Worm (Caenorhabditis elegans): ENCODE results near the gene bkip-1.

The bkip-1 gene

ce11 chrII:14100963-14101362 is at the start of gene bkip-1:
bkip-1 (plus strand) TSS chrII:14101263.
- TF ChIP-seq ztf-29 (GFP tag; IDR thresholded peaks at IDR 0.05), result no peak
- no peak for TF ChIP-seq klf-2 (GFP tag; conservative IDR thresholded peaks at IDR 0.05)
- TF ChIP-seq med-1 (GFP tag; optimal IDR thresholded peaks at IDR 0.05; ENCODE audit: insufficient read depth), result no peak
- TF ChIP-seq ztf-23 (GFP tag; IDR thresholded peaks at IDR 0.05), result no peak
- no peak for TF ChIP-seq T22C8.4 (GFP tag; IDR thresholded peaks at IDR 0.05)
- no peak for TF ChIP-seq ref-1 (GFP tag; conservative IDR thresholded peaks at IDR 0.05)
- TF ChIP-seq flt-1 (GFP tag; IDR thresholded peaks at IDR 0.05), result no peak
- no peak for TF ChIP-seq cog-1 (tag; optimal IDR thresholded peaks at IDR 0.05)
- TF ChIP-seq tab-1 (GFP tag; IDR thresholded peaks at IDR 0.05), result no peak

ce11 chrII:14051474-14051934 is 49.6 kb upstream of the bkip-1 start:
- TF ChIP-seq klf-2 (GFP tag; conservative IDR thresholded peaks at IDR 0.05) (no peak), cog-1 (tag; optimal IDR thresholded peaks at IDR 0.05) (no peak), ztf-29 (GFP tag; IDR thresholded peaks at IDR 0.05) (no peak), T22C8.4 (GFP tag; IDR thresholded peaks at IDR 0.05) (no peak), tab-1 (GFP tag; IDR thresholded peaks at IDR 0.05) (no peak), ref-1 (GFP tag; conservative IDR thresholded peaks at IDR 0.05) (no peak), ztf-23 (GFP tag; IDR thresholded peaks at IDR 0.05) (no peak), med-1 (GFP tag; optimal IDR thresholded peaks at IDR 0.05; ENCODE audit: insufficient read depth) (no peak), flt-1 (GFP tag; IDR thresholded peaks at IDR 0.05) (no peak)

- TF ChIP-seq klf-2 (GFP tag; conservative IDR thresholded peaks at IDR 0.05) (no peak), cog-1 (tag; optimal IDR thresholded peaks at IDR 0.05) (no peak), med-1 (GFP tag; optimal IDR thresholded peaks at IDR 0.05; ENCODE audit: insufficient read depth) (no peak), T22C8.4 (GFP tag; IDR thresholded peaks at IDR 0.05) (no peak), flt-1 (GFP tag; IDR thresholded peaks at IDR 0.05) (no peak), ztf-29 (GFP tag; IDR thresholded peaks at IDR 0.05) (no peak), ztf-23 (GFP tag; IDR thresholded peaks at IDR 0.05) (no peak), tab-1 (GFP tag; IDR thresholded peaks at IDR 0.05) (no peak), ref-1 (GFP tag; conservative IDR thresholded peaks at IDR 0.05) (no peak)
These were observed 48.9 kb upstream of the bkip-1 start, which contains the start of gene daf-5 for ce11 chrII:14052204-14052603. daf-5 (minus strand) TSS chrII:14052304.

- no peak for TF ChIP-seq klf-2 (GFP tag; conservative IDR thresholded peaks at IDR 0.05)
- no peak for TF ChIP-seq cog-1 (tag; optimal IDR thresholded peaks at IDR 0.05)
- no peak for TF ChIP-seq med-1 (GFP tag; optimal IDR thresholded peaks at IDR 0.05; ENCODE audit: insufficient read depth)
- TF ChIP-seq ztf-29 (GFP tag; IDR thresholded peaks at IDR 0.05), result no peak
- TF ChIP-seq ztf-23 (GFP tag; IDR thresholded peaks at IDR 0.05), result no peak
- TF ChIP-seq tab-1 (GFP tag; IDR thresholded peaks at IDR 0.05), result no peak
- TF ChIP-seq T22C8.4 (GFP tag; IDR thresholded peaks at IDR 0.05), result no peak
- TF ChIP-seq ref-1 (GFP tag; conservative IDR thresholded peaks at IDR 0.05), result no peak
- TF ChIP-seq flt-1 (GFP tag; IDR thresholded peaks at IDR 0.05), result no peak
These were observed 47.9 kb upstream of the bkip-1 start for ce11 chrII:14053141-14053540.

- TF ChIP-seq ztf-29 (GFP tag; IDR thresholded peaks at IDR 0.05) (no peak), T22C8.4 (GFP tag; IDR thresholded peaks at IDR 0.05) (no peak), klf-2 (GFP tag; conservative IDR thresholded peaks at IDR 0.05) (no peak), med-1 (GFP tag; optimal IDR thresholded peaks at IDR 0.05; ENCODE audit: insufficient read depth) (no peak), ref-1 (GFP tag; conservative IDR thresholded peaks at IDR 0.05) (no peak), ztf-23 (GFP tag; IDR thresholded peaks at IDR 0.05) (no peak)
These were observed 45.3 kb upstream of the bkip-1 start for ce11 chrII:14055717-14056116.

- TF ChIP-seq T22C8.4 (GFP tag; IDR thresholded peaks at IDR 0.05), result no peak
- peak; percentile 61; the same call in 1 of the 2 replicates for TF ChIP-seq klf-2 (GFP tag; conservative IDR thresholded peaks at IDR 0.05)
- no peak for TF ChIP-seq ztf-29 (GFP tag; IDR thresholded peaks at IDR 0.05)
- TF ChIP-seq ref-1 (GFP tag; conservative IDR thresholded peaks at IDR 0.05), result no peak
- peak; percentile 71 for TF ChIP-seq tab-1 (GFP tag; IDR thresholded peaks at IDR 0.05)
- TF ChIP-seq cog-1 (tag; optimal IDR thresholded peaks at IDR 0.05), result peak; percentile 78
- peak; percentile 53 for TF ChIP-seq med-1 (GFP tag; optimal IDR thresholded peaks at IDR 0.05; ENCODE audit: insufficient read depth)
- TF ChIP-seq ztf-23 (GFP tag; IDR thresholded peaks at IDR 0.05), result 0 out of 2 replicates have a peak, but pooled peaks have one; percentile 10
- TF ChIP-seq flt-1 (GFP tag; IDR thresholded peaks at IDR 0.05), result peak; percentile 82
These were observed 41.3 kb upstream of the bkip-1 start, which contains the start of gene rpb-11 for ce11 chrII:14059767-14060166. rpb-11 (plus strand) TSS chrII:14060085.

- no peak for TF ChIP-seq ztf-29 (GFP tag; IDR thresholded peaks at IDR 0.05)
These were observed 40.6 kb upstream of the bkip-1 start, which contains the start of gene W01G7.4 for ce11 chrII:14060439-14060838. W01G7.4 (plus strand) TSS chrII:14060739.

ce11 chrII:14060885-14061284 is 40.2 kb upstream of the bkip-1 start:
- TF ChIP-seq klf-2 (GFP tag; conservative IDR thresholded peaks at IDR 0.05), result no peak
- TF ChIP-seq ztf-23 (GFP tag; IDR thresholded peaks at IDR 0.05), result no peak
- no peak for TF ChIP-seq cog-1 (tag; optimal IDR thresholded peaks at IDR 0.05)
- no peak for TF ChIP-seq T22C8.4 (GFP tag; IDR thresholded peaks at IDR 0.05)
- no peak for TF ChIP-seq ref-1 (GFP tag; conservative IDR thresholded peaks at IDR 0.05)
- TF ChIP-seq med-1 (GFP tag; optimal IDR thresholded peaks at IDR 0.05; ENCODE audit: insufficient read depth), result no peak
- no peak for TF ChIP-seq ztf-29 (GFP tag; IDR thresholded peaks at IDR 0.05)
- TF ChIP-seq flt-1 (GFP tag; IDR thresholded peaks at IDR 0.05), result no peak
- no peak for TF ChIP-seq tab-1 (GFP tag; IDR thresholded peaks at IDR 0.05)

- TF ChIP-seq flt-1 (GFP tag; IDR thresholded peaks at IDR 0.05) (peak; percentile 70), ref-1 (GFP tag; conservative IDR thresholded peaks at IDR 0.05) (no peak), klf-2 (GFP tag; conservative IDR thresholded peaks at IDR 0.05) (peak; percentile 58), T22C8.4 (GFP tag; IDR thresholded peaks at IDR 0.05) (no peak; the same call in 1 of the 2 replicates), med-1 (GFP tag; optimal IDR thresholded peaks at IDR 0.05; ENCODE audit: insufficient read depth) (no peak), tab-1 (GFP tag; IDR thresholded peaks at IDR 0.05) (no peak), ztf-29 (GFP tag; IDR thresholded peaks at IDR 0.05) (no peak), cog-1 (tag; optimal IDR thresholded peaks at IDR 0.05) (peak; percentile 94), ztf-23 (GFP tag; IDR thresholded peaks at IDR 0.05) (peak; percentile 84)
These were observed 38.0 kb upstream of the bkip-1 start, which contains the start of gene lem-2 for ce11 chrII:14063044-14063500. lem-2 (plus strand) TSS chrII:14063450.

ce11 chrII:14064051-14064450 is 37.0 kb upstream of the bkip-1 start:
- TF ChIP-seq flt-1 (GFP tag; IDR thresholded peaks at IDR 0.05), result no peak
- TF ChIP-seq cog-1 (tag; optimal IDR thresholded peaks at IDR 0.05), result no peak
- TF ChIP-seq ref-1 (GFP tag; conservative IDR thresholded peaks at IDR 0.05), result no peak
- TF ChIP-seq T22C8.4 (GFP tag; IDR thresholded peaks at IDR 0.05), result no peak
- no peak for TF ChIP-seq ztf-23 (GFP tag; IDR thresholded peaks at IDR 0.05)
- no peak for TF ChIP-seq tab-1 (GFP tag; IDR thresholded peaks at IDR 0.05)
- TF ChIP-seq med-1 (GFP tag; optimal IDR thresholded peaks at IDR 0.05; ENCODE audit: insufficient read depth), result no peak
- TF ChIP-seq ztf-29 (GFP tag; IDR thresholded peaks at IDR 0.05), result no peak
- TF ChIP-seq klf-2 (GFP tag; conservative IDR thresholded peaks at IDR 0.05), result no peak
